Worm (Caenorhabditis elegans) whole organism, L2 larva: Measurements from ENCODE around the gene pmp-2.

Experiments used
- C34F6.9 ChIP-seq: fragments of 150-350 bp; optimal IDR thresholded peaks from 2 replicates; lab custom pipeline; 2014; ENCODE audit warnings: missing biosample characterization, missing genetic modification characterization
- F13H6.1 ChIP-seq: sonication (generic microtip); optimal IDR thresholded peaks from 2 replicates; lab custom pipeline; 2016; ENCODE audit warnings: missing genetic modification characterization, missing compliant biosample characterization
- Y55F3AM.14 ChIP-seq: fragments of 200-800 bp; sonication (Bioruptor generic); optimal IDR thresholded peaks from 2 replicates; lab custom pipeline; 2018; ENCODE audit warnings: mild to moderate bottlenecking, missing genetic modification characterization, missing compliant biosample characterization
- ZK546.5 ChIP-seq: sonication (generic microtip); optimal IDR thresholded peaks from 2 replicates; lab custom pipeline; 2017; ENCODE audit warnings: missing biosample characterization, missing genetic modification characterization
- alr-1 ChIP-seq: fragments of 150-350 bp; optimal IDR thresholded peaks from 2 replicates; lab custom pipeline; 2014; ENCODE audit warnings: missing biosample characterization, missing genetic modification characterization
- aly-2 ChIP-seq: fragments of 150-350 bp; optimal IDR thresholded peaks from 2 replicates; lab custom pipeline; 2014; ENCODE audit warnings: missing biosample characterization, missing genetic modification characterization
- blmp-1 ChIP-seq: sonication (generic microtip); optimal IDR thresholded peaks from 2 replicates; lab custom pipeline; 2017; ENCODE audit warnings: missing genetic modification characterization, mild to moderate bottlenecking, missing compliant biosample characterization, antibody characterized with exemption, moderate library complexity; ENCODE audit not compliant: insufficient read depth
- crh-2 ChIP-seq: sonication (generic microtip); optimal IDR thresholded peaks from 2 replicates; lab custom pipeline; 2017; ENCODE audit warnings: missing biosample characterization, missing genetic modification characterization
- dmd-4 ChIP-seq: sonication (generic microtip); optimal IDR thresholded peaks from 2 replicates; lab custom pipeline; 2017; ENCODE audit warnings: missing biosample characterization, missing genetic modification characterization
- egl-27 ChIP-seq: sonication (generic microtip); optimal IDR thresholded peaks from 3 replicates; lab custom pipeline; 2017; ENCODE audit warnings: missing biosample characterization, missing genetic modification reagents, missing genetic modification characterization
- elt-3 ChIP-seq: sonication (generic microtip); optimal IDR thresholded peaks from 2 replicates; lab custom pipeline; 2017; ENCODE audit warnings: missing biosample characterization, missing genetic modification characterization
- fos-1 ChIP-seq: fragments of 150-350 bp; optimal IDR thresholded peaks from 2 replicates; lab custom pipeline; 2014; ENCODE audit warnings: missing biosample characterization, missing genetic modification characterization
- gmeb-1 ChIP-seq: fragments of 150-350 bp; optimal IDR thresholded peaks from 2 replicates; lab custom pipeline; 2014; ENCODE audit warnings: missing biosample characterization, missing genetic modification characterization
- lin-11 ChIP-seq: fragments of 150-350 bp; sonication (generic microtip); optimal IDR thresholded peaks from 2 replicates; lab custom pipeline; 2014; ENCODE audit warnings: missing biosample characterization, missing genetic modification characterization, inconsistent platforms, mixed read lengths
- lin-13 ChIP-seq: fragments of 150-350 bp; optimal IDR thresholded peaks from 2 replicates; lab custom pipeline; 2014; ENCODE audit warnings: missing biosample characterization, missing genetic modification reagents, missing genetic modification characterization
- lin-39 ChIP-seq: fragments of 150-350 bp; optimal IDR thresholded peaks from 2 replicates; lab custom pipeline; 2014; ENCODE audit warnings: missing biosample characterization, missing genetic modification reagents, missing genetic modification characterization
- lsy-2 ChIP-seq, 2 experiments: fragments of 150-350 bp in 1 of 2; sonication (generic microtip) in 1 of 2; optimal IDR thresholded peaks; 2 replicates each; lab custom pipeline; 2014 to 2017; ENCODE audit warnings: missing biosample characterization in 2 of 2, missing genetic modification characterization in 2 of 2
- mab-5 ChIP-seq: fragments of 150-350 bp; optimal IDR thresholded peaks from 2 replicates; lab custom pipeline; 2014; ENCODE audit warnings: missing biosample characterization, missing genetic modification characterization
- mbf-1 ChIP-seq: sonication (generic microtip); optimal IDR thresholded peaks from 2 replicates; lab custom pipeline; 2017; ENCODE audit warnings: missing biosample characterization, missing genetic modification characterization
- mdl-1 ChIP-seq, 2 experiments: fragments of 150-350 bp in 1 of 2; sonication (generic microtip) in 1 of 2; optimal IDR thresholded peaks; 2 replicates each; lab custom pipeline; 2017; ENCODE audit warnings: missing biosample characterization in 2 of 2, missing genetic modification characterization in 2 of 2
- nhr-10 ChIP-seq: sonication (generic microtip); optimal IDR thresholded peaks from 2 replicates; lab custom pipeline; 2017; ENCODE audit warnings: missing biosample characterization, missing genetic modification characterization
- nhr-11 ChIP-seq: fragments of 150-350 bp; optimal IDR thresholded peaks from 2 replicates; lab custom pipeline; 2014; ENCODE audit warnings: missing biosample characterization, missing genetic modification characterization
- nhr-12 ChIP-seq: fragments of 150-350 bp; optimal IDR thresholded peaks from 2 replicates; lab custom pipeline; 2014; ENCODE audit warnings: missing biosample characterization, missing genetic modification characterization
- nhr-129 ChIP-seq: fragments of 150-350 bp; optimal IDR thresholded peaks from 2 replicates; lab custom pipeline; 2014; ENCODE audit warnings: missing biosample characterization, missing genetic modification characterization
- nhr-237 ChIP-seq: fragments of 150-350 bp; optimal IDR thresholded peaks from 2 replicates; lab custom pipeline; 2014; ENCODE audit warnings: missing biosample characterization, missing genetic modification characterization
- nhr-25 ChIP-seq: fragments of 150-350 bp; sonication (generic microtip); optimal IDR thresholded peaks from 3 replicates; lab custom pipeline; 2014; ENCODE audit warnings: missing biosample characterization, missing genetic modification characterization
- nhr-6 ChIP-seq: fragments of 150-350 bp; optimal IDR thresholded peaks from 2 replicates; lab custom pipeline; 2014; ENCODE audit warnings: missing biosample characterization, missing genetic modification characterization
- nhr-77 ChIP-seq: fragments of 150-350 bp; optimal IDR thresholded peaks from 2 replicates; lab custom pipeline; 2014; ENCODE audit warnings: missing biosample characterization, missing genetic modification characterization
- peb-1 ChIP-seq: fragments of 150-350 bp; optimal IDR thresholded peaks from 2 replicates; lab custom pipeline; 2014; ENCODE audit warnings: missing biosample characterization, missing genetic modification characterization
- sem-4 ChIP-seq: fragments of 150-350 bp; optimal IDR thresholded peaks from 2 replicates; lab custom pipeline; 2014; ENCODE audit warnings: missing biosample characterization, missing genetic modification reagents, missing genetic modification characterization
- skn-1 ChIP-seq: sonication (generic microtip); optimal IDR thresholded peaks from 2 replicates; lab custom pipeline; 2017; ENCODE audit warnings: missing biosample characterization, missing genetic modification characterization
- sma-3 ChIP-seq: sonication (generic microtip); optimal IDR thresholded peaks from 2 replicates; lab custom pipeline; 2016; ENCODE audit warnings: missing genetic modification reagents, missing genetic modification characterization, missing compliant biosample characterization
- sma-9 ChIP-seq, 2 experiments: fragments of 150-350 bp in 1 of 2; sonication (generic microtip) in 1 of 2; optimal IDR thresholded peaks; 2 replicates each; lab custom pipeline; 2014 to 2016; ENCODE audit warnings: missing genetic modification characterization in 2 of 2, mild to moderate bottlenecking in 1 of 2, missing biosample characterization in 1 of 2, missing compliant biosample characterization in 1 of 2, missing genetic modification reagents in 1 of 2, moderate library complexity in 1 of 2
- unc-55 ChIP-seq: fragments of 150-350 bp; sonication (generic microtip); optimal IDR thresholded peaks from 3 replicates; lab custom pipeline; 2014; ENCODE audit warnings: missing biosample characterization, missing genetic modification reagents, missing genetic modification characterization
- ztf-4 ChIP-seq: fragments of 150-350 bp; optimal IDR thresholded peaks from 2 replicates; lab custom pipeline; 2014; ENCODE audit warnings: missing biosample characterization, missing genetic modification characterization

The pmp-2 gene

DNA sequence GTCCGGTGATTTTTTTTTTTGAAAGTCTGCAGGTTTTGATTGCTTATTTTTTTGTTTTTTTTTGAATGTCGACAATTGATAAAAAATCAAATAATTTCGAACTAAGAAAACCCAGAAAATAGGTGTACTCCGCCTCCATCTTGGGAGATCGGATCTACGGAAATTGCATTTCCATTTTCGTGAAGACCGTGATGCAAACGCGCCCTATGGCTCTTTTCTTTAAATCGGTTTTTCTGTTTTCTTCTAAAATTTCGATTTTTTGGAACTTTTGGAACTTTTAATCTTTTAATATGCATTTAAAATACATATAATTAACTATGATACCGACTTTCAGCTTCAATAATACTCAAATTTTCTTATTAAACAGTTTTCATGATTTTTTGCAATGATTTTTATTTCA, 45.6 kb downstream of the pmp-2 start:
- TF ChIP-seq skn-1 (tag; lab: Kevin White, UChicago) = no peak
- peak; percentile 27 for TF ChIP-seq unc-55 (GFP tag; lab: Kevin White, UChicago)

- TF ChIP-seq peb-1 (tag; lab: Kevin White, UChicago) (no peak), lsy-2 (tag; optimal IDR thresholded peaks at IDR 0.05; lab: Kevin White, UChicago) (peak in 1 of 2 experiments; percentile 28), blmp-1 (tag; lab: Kevin White, UChicago) (peak; percentile 89), elt-3 (tag; lab: Kevin White, UChicago) (no peak), crh-2 (tag; lab: Kevin White, UChicago) (peak; percentile 13), sem-4 (tag; lab: Kevin White, UChicago) (peak; percentile 45), dmd-4 (tag; lab: Kevin White, UChicago) (no peak), egl-27 (tag; lab: Kevin White, UChicago) (peak; percentile 87), ztf-4 (tag; lab: Kevin White, UChicago) (no peak), nhr-77 (tag; lab: Kevin White, UChicago) (no peak), nhr-129 (peak; percentile 49), mab-5 (tag; lab: Kevin White, UChicago) (peak; percentile 39), Y55F3AM.14 (GFP tag; lab: Kevin White, UChicago) (no peak), lin-13 (GFP tag; lab: Kevin White, UChicago) (peak; percentile 13), mbf-1 (tag; lab: Kevin White, UChicago) (no peak), nhr-25 (tag; lab: Kevin White, UChicago) (peak; percentile 19), unc-55 (GFP tag; lab: Kevin White, UChicago) (no peak), lin-39 (tag; lab: Kevin White, UChicago) (no peak), ZK546.5 (no peak), nhr-11 (no peak), sma-3 (GFP tag; lab: Kevin White, UChicago) (no peak), fos-1 (tag; lab: Kevin White, UChicago) (peak; percentile 26), F13H6.1 (tag; lab: Kevin White, UChicago) (peak; percentile 51), sma-9 (GFP tag; optimal IDR thresholded peaks at IDR 0.05; lab: Kevin White, UChicago) (peak; percentile 75), sma-9 (tag; optimal IDR thresholded peaks at IDR 0.05; lab: Kevin White, UChicago) (no peak), lin-11 (tag; lab: Kevin White, UChicago) (no peak), nhr-6 (no peak), aly-2 (tag; lab: Kevin White, UChicago) (no peak)
These were observed 46.5 kb downstream of the pmp-2 start for ce11 chrII:6841102-6841501.

DNA sequence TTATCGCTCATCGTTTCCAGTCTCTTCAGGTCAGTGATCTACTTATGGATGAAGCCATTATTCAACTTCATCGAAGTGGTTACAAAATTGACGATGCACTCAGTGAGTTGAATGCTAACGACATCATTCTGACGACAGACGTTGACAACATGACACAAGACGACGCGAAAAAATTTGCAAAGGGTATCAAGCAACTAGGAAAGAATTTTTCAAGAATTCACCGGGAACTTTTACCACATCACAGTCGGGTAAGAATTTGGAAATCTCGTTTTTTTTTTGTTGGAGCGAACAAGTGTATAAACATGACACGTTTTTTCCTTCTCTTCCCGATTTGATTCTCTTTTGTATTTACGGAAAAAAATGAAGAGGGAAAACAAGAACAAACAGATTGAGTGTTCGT, 46.9 kb downstream of the pmp-2 start:
- TF ChIP-seq egl-27 (tag; lab: Kevin White, UChicago) (no peak), nhr-77 (tag; lab: Kevin White, UChicago) (no peak), dmd-4 (tag; lab: Kevin White, UChicago) (no peak), alr-1 (tag; lab: Kevin White, UChicago) (no peak), skn-1 (tag; lab: Kevin White, UChicago) (no peak), elt-3 (tag; lab: Kevin White, UChicago) (no peak), gmeb-1 (tag; lab: Kevin White, UChicago) (no peak), Y55F3AM.14 (GFP tag; lab: Kevin White, UChicago) (no peak), peb-1 (tag; lab: Kevin White, UChicago) (no peak), nhr-10 (no peak), lin-39 (tag; lab: Kevin White, UChicago) (no peak), nhr-237 (tag; lab: Kevin White, UChicago) (no peak)

ce11 chrII:6838977-6839376, 48.6 kb downstream of the pmp-2 start:
- TF ChIP-seq sma-9 (GFP tag; optimal IDR thresholded peaks at IDR 0.05; lab: Kevin White, UChicago) = peak; percentile 80
- no peak for TF ChIP-seq sma-9 (tag; optimal IDR thresholded peaks at IDR 0.05; lab: Kevin White, UChicago)
- TF ChIP-seq lsy-2 (tag; optimal IDR thresholded peaks at IDR 0.05; lab: Kevin White, UChicago) = peak in 1 of 2 experiments; percentile 57
- peak in 1 of 2 experiments; percentile 43 for TF ChIP-seq mdl-1 (tag; optimal IDR thresholded peaks at IDR 0.05; lab: Kevin White, UChicago)
- peak; percentile 37 for TF ChIP-seq sem-4 (tag; lab: Kevin White, UChicago)
- no peak for TF ChIP-seq nhr-12
- TF ChIP-seq lin-11 (tag; lab: Kevin White, UChicago) = no peak
- peak; percentile 92 for TF ChIP-seq nhr-129
- TF ChIP-seq dmd-4 (tag; lab: Kevin White, UChicago) = no peak
- TF ChIP-seq fos-1 (tag; lab: Kevin White, UChicago) = no peak
- TF ChIP-seq C34F6.9 (tag; lab: Kevin White, UChicago) = peak; percentile 56
- peak; percentile 76 for TF ChIP-seq egl-27 (tag; lab: Kevin White, UChicago)
- TF ChIP-seq unc-55 (GFP tag; lab: Kevin White, UChicago) = peak; percentile 21
- TF ChIP-seq lin-39 (tag; lab: Kevin White, UChicago) = no peak
- peak; percentile 66 for TF ChIP-seq crh-2 (tag; lab: Kevin White, UChicago)
- TF ChIP-seq F13H6.1 (tag; lab: Kevin White, UChicago) = peak; percentile 76
- TF ChIP-seq nhr-25 (tag; lab: Kevin White, UChicago) = peak; percentile 35
